Fruit fly (Drosophila melanogaster) Kc167 (cell line): Measurements from ENCODE around the gene CG11619.

Experiments
- Myc ChIP-seq: fragments of >200 bp; optimal IDR thresholded peaks from 2 replicates; lab custom pipeline; 2017; ENCODE audit warnings: missing external identifiers
- Sin3A ChIP-seq: fragments of >200 bp; optimal IDR thresholded peaks from 2 replicates; lab custom pipeline; 2018; ENCODE audit warnings: missing external identifiers
- h ChIP-seq: fragments of >200 bp; optimal IDR thresholded peaks from 3 replicates; lab custom pipeline; 2018; ENCODE audit warnings: missing external identifiers
- insv ChIP-seq: fragments of >200 bp; optimal IDR thresholded peaks from 3 replicates; lab custom pipeline; 2018; ENCODE audit warnings: missing external identifiers
- psq ChIP-seq: fragments of >200 bp; optimal IDR thresholded peaks from 2 replicates; lab custom pipeline; 2017; ENCODE audit warnings: missing external identifiers
- ttk ChIP-seq: sonication (Bioruptor generic); optimal IDR thresholded peaks from 2 replicates; lab custom pipeline; 2017; ENCODE audit warnings: missing external identifiers

CG11619 gene

dm6 chr3L:18968193-18968969 is 19.7 kb downstream of the CG11619 start:
- TF ChIP-seq h (lab: Kevin White, UChicago) (no peak), Myc (lab: Kevin White, UChicago) (no peak), ttk (no peak)

dm6 chr3L:18957032-18957431 is 31.1 kb downstream of the CG11619 start:
- TF ChIP-seq psq: no peak
- no peak for TF ChIP-seq Sin3A (lab: Kevin White, UChicago)
- TF ChIP-seq ttk: no peak
- TF ChIP-seq h (lab: Kevin White, UChicago): no peak
- TF ChIP-seq Myc (lab: Kevin White, UChicago): no peak
- TF ChIP-seq insv: no peak

- no peak for TF ChIP-seq Myc (lab: Kevin White, UChicago)
- no peak for TF ChIP-seq ttk
- TF ChIP-seq insv: no peak
- no peak for TF ChIP-seq psq
- TF ChIP-seq Sin3A (lab: Kevin White, UChicago): no peak
- TF ChIP-seq h (lab: Kevin White, UChicago): no peak
Observed at dm6 chr3L:18952399-18952798, 35.7 kb downstream of the CG11619 start.

dm6 chr3L:18950359-18950758 is 37.8 kb downstream of the CG11619 start, which contains the start of gene CG6836:
Gene CG6836 (plus strand): TSS chr3L:18950629.
- TF ChIP-seq Sin3A (lab: Kevin White, UChicago) (no peak), insv (no peak), psq (no peak), Myc (lab: Kevin White, UChicago) (no peak), h (lab: Kevin White, UChicago) (no peak), ttk (no peak)

- TF ChIP-seq psq: no peak
- no peak for TF ChIP-seq Myc (lab: Kevin White, UChicago)
- no peak for TF ChIP-seq Sin3A (lab: Kevin White, UChicago)
- no peak for TF ChIP-seq ttk
- TF ChIP-seq insv: no peak
- no peak for TF ChIP-seq h (lab: Kevin White, UChicago)
Observed at dm6 chr3L:18949137-18949536, 39.0 kb downstream of the CG11619 start.

- TF ChIP-seq Myc (lab: Kevin White, UChicago) (no peak), Sin3A (lab: Kevin White, UChicago) (no peak), insv (no peak), h (lab: Kevin White, UChicago) (no peak), ttk (no peak), psq (no peak)
Observed at dm6 chr3L:18946956-18947355, 41.2 kb downstream of the CG11619 start.

- TF ChIP-seq ttk (no peak), Sin3A (lab: Kevin White, UChicago) (no peak), insv (no peak), psq (no peak), h (lab: Kevin White, UChicago) (no peak), Myc (lab: Kevin White, UChicago) (no peak)
Observed at dm6 chr3L:18945938-18946337, 42.2 kb downstream of the CG11619 start, which contains the start of gene CG32204. Gene CG32204 (minus strand): TSS chr3L:18946038.
